Fruit fly (Drosophila melanogaster) whole organism, adult: Measurements from ENCODE around the gene Ugt37A3.

Source experiments
- CG11617 ChIP-seq: fragments of 200-800 bp; sonication (Bioruptor generic); optimal IDR thresholded peaks from 2 replicates; lab custom pipeline; 2017; ENCODE audit warnings: mild to moderate bottlenecking, missing biosample characterization, missing genetic modification reagents, missing genetic modification characterization
- CG12768 ChIP-seq: fragments of 200-800 bp; sonication (Bioruptor generic); optimal IDR thresholded peaks from 2 replicates; lab custom pipeline; 2017; ENCODE audit warnings: missing biosample characterization, missing genetic modification characterization, mild to moderate bottlenecking, moderate library complexity, missing genetic modification reagents
- CG14711 ChIP-seq: fragments of 200-800 bp; sonication (Bioruptor generic); optimal IDR thresholded peaks from 2 replicates; lab custom pipeline; 2018; ENCODE audit warnings: missing biosample characterization, mild to moderate bottlenecking, missing genetic modification characterization, moderate library complexity
- CG1620 ChIP-seq: fragments of 200-800 bp; sonication (Bioruptor generic); optimal IDR thresholded peaks from 2 replicates; lab custom pipeline; 2016; ENCODE audit warnings: missing biosample characterization, missing genetic modification characterization
- CG33017 ChIP-seq: fragments of 200-800 bp; sonication (Bioruptor generic); optimal IDR thresholded peaks from 2 replicates; lab custom pipeline; 2018; ENCODE audit warnings: missing biosample characterization, mild to moderate bottlenecking, missing genetic modification characterization, moderate library complexity
- CG5204 ChIP-seq: fragments of 200-800 bp; sonication (Bioruptor generic); optimal IDR thresholded peaks from 2 replicates; lab custom pipeline; 2016; ENCODE audit warnings: missing biosample characterization, missing genetic modification characterization
- CG7045 ChIP-seq: fragments of 200-800 bp; sonication (Bioruptor generic); optimal IDR thresholded peaks from 2 replicates; lab custom pipeline; 2017; ENCODE audit warnings: missing biosample characterization, mild to moderate bottlenecking, missing genetic modification characterization
- Clk ChIP-seq: fragments of 200-800 bp; sonication (Bioruptor generic); optimal IDR thresholded peaks from 2 replicates; lab custom pipeline; 2017; ENCODE audit warnings: missing biosample characterization, missing genetic modification characterization
- Crg-1 ChIP-seq: fragments of 200-800 bp; sonication (Bioruptor generic); optimal IDR thresholded peaks from 2 replicates; lab custom pipeline; 2016; ENCODE audit warnings: missing biosample characterization, missing genetic modification characterization
- Hr96 ChIP-seq: fragments of 200-800 bp; sonication (Bioruptor generic); optimal IDR thresholded peaks from 2 replicates; lab custom pipeline; 2016; ENCODE audit warnings: missing biosample characterization, missing genetic modification characterization
- Mnt ChIP-seq: fragments of 200-800 bp; sonication (Bioruptor generic); optimal IDR thresholded peaks from 2 replicates; lab custom pipeline; 2016; ENCODE audit warnings: missing biosample characterization, mild to moderate bottlenecking, missing genetic modification characterization
- bab1 ChIP-seq: fragments of 200-800 bp; sonication (Bioruptor generic); optimal IDR thresholded peaks from 3 replicates; lab custom pipeline; 2019; ENCODE audit warnings: missing biosample characterization, mild to moderate bottlenecking, missing genetic modification characterization, moderate library complexity
- cic ChIP-seq: fragments of 200-800 bp; sonication (Bioruptor generic); optimal IDR thresholded peaks from 2 replicates; lab custom pipeline; 2017; ENCODE audit warnings: missing biosample characterization, mild to moderate bottlenecking, missing genetic modification characterization, moderate library complexity
- cnc ChIP-seq, 2 experiments: fragments of >200 bp; optimal IDR thresholded peaks; 2 replicates each; lab custom pipeline; 2017
- kay ChIP-seq: fragments of 200-800 bp; sonication (Bioruptor generic); peaks from one replicate; lab custom pipeline; 2016; ENCODE audit warnings: missing biosample characterization, missing genetic modification characterization, borderline replicate concordance
- ovo ChIP-seq: fragments of 200-800 bp; sonication (Bioruptor generic); optimal IDR thresholded peaks from 2 replicates; lab custom pipeline; 2016; ENCODE audit warnings: missing biosample characterization, missing genetic modification characterization
- pad ChIP-seq: fragments of 200-800 bp; sonication (Bioruptor generic); optimal IDR thresholded peaks from 3 replicates; lab custom pipeline; 2017; ENCODE audit warnings: missing biosample characterization, missing genetic modification characterization, mild to moderate bottlenecking, moderate library complexity, missing genetic modification reagents
- tj ChIP-seq: fragments of 200-800 bp; sonication (Bioruptor generic); optimal IDR thresholded peaks from 3 replicates; lab custom pipeline; 2017; ENCODE audit warnings: missing biosample characterization, mild to moderate bottlenecking, missing genetic modification characterization, moderate library complexity
- toe ChIP-seq: fragments of 200-800 bp; sonication (Bioruptor generic); optimal IDR thresholded peaks from 2 replicates; lab custom pipeline; 2016; ENCODE audit warnings: missing biosample characterization, missing genetic modification characterization

Ugt37A3 gene

dm6 chr3R:12694742-12695141, 48.7 kb downstream of the Ugt37A3 start, which contains the start of the genes CG14391 and NijC:
CG14391 (minus strand) TSS chr3R:12694842.
NijC (plus strand) TSS chr3R:12695129.
- TF ChIP-seq kay (GFP tag; lab: Kevin White, UChicago) = peak; percentile 79
- TF ChIP-seq CG14711 (tag; lab: Kevin White, UChicago) = no peak

dm6 chr3R:12692497-12692896, 51.0 kb downstream of the Ugt37A3 start, which contains the start of gene CG31347:
CG31347 (minus strand) TSS chr3R:12692597.
- TF ChIP-seq cnc (optimal IDR thresholded peaks at IDR 0.05; lab: Kevin White, UChicago) = no peak
- no peak for TF ChIP-seq Mnt (GFP tag; lab: Kevin White, UChicago)
- TF ChIP-seq CG14711 (tag; lab: Kevin White, UChicago) = no peak
- no peak for TF ChIP-seq toe (GFP tag; lab: Kevin White, UChicago)
- TF ChIP-seq cic (GFP tag; lab: Kevin White, UChicago) = no peak
- TF ChIP-seq CG11617 (GFP tag; lab: Kevin White, UChicago) = no peak
- no peak for TF ChIP-seq CG33017 (tag; lab: Kevin White, UChicago)
- TF ChIP-seq CG12768 (GFP tag; lab: Kevin White, UChicago) = no peak
- TF ChIP-seq Hr96 (GFP tag; lab: Kevin White, UChicago) = no peak
- no peak for TF ChIP-seq pad (GFP tag; lab: Kevin White, UChicago)
- no peak for TF ChIP-seq ovo
- no peak for TF ChIP-seq Crg-1
- no peak for TF ChIP-seq CG1620 (GFP tag; lab: Kevin White, UChicago)
- no peak for TF ChIP-seq kay (GFP tag; lab: Kevin White, UChicago)
- no peak for TF ChIP-seq Clk
- no peak for TF ChIP-seq bab1 (GFP tag; lab: Kevin White, UChicago)
- no peak for TF ChIP-seq CG5204 (GFP tag; lab: Kevin White, UChicago)
- no peak for TF ChIP-seq CG7045
- no peak for TF ChIP-seq tj
